Fruit fly (Drosophila melanogaster): ENCODE measurements around the gene CG6908.

The CG6908 gene

dm6 chr3R:11673955-11674663, 15.7 kb downstream of the CG6908 start, which contains the start of gene CG14715 (continued):
- TF ChIP-seq Gug (GFP tag; IDR thresholded peaks at IDR 0.05) (peak; percentile 53; the same call in 1 of the 4 replicates), Sox102F (GFP tag; optimal IDR thresholded peaks at IDR 0.05) (peak; percentile 51), HLH54F (GFP tag; optimal IDR thresholded peaks at IDR 0.05) (peak; percentile 4), CG3847 (GFP tag; IDR thresholded peaks at IDR 0.05) (peak; percentile 72), ind (GFP tag; optimal IDR thresholded peaks at IDR 0.05) (peak; percentile 44), ttk (GFP tag; IDR thresholded peaks at IDR 0.05) (peak; percentile 45; the same call in 1 of the 2 replicates), CG1602 (GFP tag; optimal IDR thresholded peaks at IDR 0.05) (peak; percentile 33), D19A (tag; optimal IDR thresholded peaks at IDR 0.05) (no peak), CG18619 (GFP tag; optimal IDR thresholded peaks at IDR 0.05) (no peak), CG11696 (GFP tag; IDR thresholded peaks at IDR 0.05) (no peak), unc-4 (GFP tag; IDR thresholded peaks at IDR 0.05; ENCODE audit: partially characterized antibody) (peak; percentile 51; the same call in 1 of the 2 replicates), Dbx (GFP tag; IDR thresholded peaks at IDR 0.05) (no peak), Adf1 (GFP tag; IDR thresholded peaks at IDR 0.05) (no peak), luna (GFP tag; optimal IDR thresholded peaks at IDR 0.05) (no peak), H15 (GFP tag; IDR thresholded peaks at IDR 0.05) (no peak), row (GFP tag; IDR thresholded peaks at IDR 0.05) (peak; percentile 82), CG17802 (tag; optimal IDR thresholded peaks at IDR 0.05) (peak; percentile 65), Hmr (GFP tag; optimal IDR thresholded peaks at IDR 0.05) (peak; percentile 56), schlank (tag; optimal IDR thresholded peaks at IDR 0.05) (no peak), Usf (GFP tag; optimal IDR thresholded peaks at IDR 0.05) (no peak), Doc3 (GFP tag; IDR thresholded peaks at IDR 0.05; ENCODE audit: partially characterized antibody) (no peak), CG7372 (GFP tag; IDR thresholded peaks at IDR 0.05) (no peak), E2f2 (GFP tag; IDR thresholded peaks at IDR 0.05) (peak; percentile 94), stc (GFP tag; IDR thresholded peaks at IDR 0.05) (no peak), amos (GFP tag; IDR thresholded peaks at IDR 0.05; ENCODE audit: partially characterized antibody) (no peak; the same call in 1 of the 2 replicates), fru (optimal IDR thresholded peaks at IDR 0.05) (no peak), gcm (GFP tag; optimal IDR thresholded peaks at IDR 0.05) (peak; percentile 23), CG9727 (GFP tag; optimal IDR thresholded peaks at IDR 0.05) (peak; percentile 30), CG11398 (GFP tag; optimal IDR thresholded peaks at IDR 0.05) (no peak), repo (GFP tag; optimal IDR thresholded peaks at IDR 0.05) (no peak), CG14860 (GFP tag; IDR thresholded peaks at IDR 0.05; ENCODE audit: partially characterized antibody) (no peak), CG4707 (GFP tag; optimal IDR thresholded peaks at IDR 0.05) (no peak), CG6654 (GFP tag; optimal IDR thresholded peaks at IDR 0.05) (no peak), D19B (GFP tag; optimal IDR thresholded peaks at IDR 0.05) (no peak), ci (GFP tag; IDR thresholded peaks at IDR 0.05) (no peak), dysf (GFP tag; IDR thresholded peaks at IDR 0.05) (peak; percentile 48; the same call in 2 of the 3 replicates), pho (GFP tag; optimal IDR thresholded peaks at IDR 0.05) (peak; percentile 51), B-H2 (GFP tag; optimal IDR thresholded peaks at IDR 0.05) (no peak), pb (GFP tag; optimal IDR thresholded peaks at IDR 0.05) (no peak), scrt (GFP tag; optimal IDR thresholded peaks at IDR 0.05) (no peak), NK7.1 (GFP tag; optimal IDR thresholded peaks at IDR 0.05) (no peak), so (GFP tag; IDR thresholded peaks at IDR 0.05) (no peak), sd (tag; optimal IDR thresholded peaks at IDR 0.05) (no peak), klu (GFP tag; IDR thresholded peaks at IDR 0.05) (no peak), CG10321 (GFP tag; IDR thresholded peaks at IDR 0.05) (no peak), CG14050 (GFP tag; IDR thresholded peaks at IDR 0.05) (no peak), Gsc (GFP tag; IDR thresholded peaks at IDR 0.05) (no peak), Optix (GFP tag; IDR thresholded peaks at IDR 0.05) (no peak), Sin3A (optimal IDR thresholded peaks at IDR 0.05) (peak; percentile 25), tgo (GFP tag; IDR thresholded peaks at IDR 0.05) (peak; percentile 69), CG9932 (GFP tag; IDR thresholded peaks at IDR 0.05) (peak; percentile 40; the same call in 1 of the 2 replicates), Aef1 (GFP tag; IDR thresholded peaks at IDR 0.05) (no peak)
